Worm (Caenorhabditis elegans) whole organism, L4 larva: ENCODE data around the gene F59B2.15.

ENCODE experiments used
- ZK337.2 ChIP-seq: fragments of 200-800 bp; sonication (Bioruptor generic); IDR thresholded peaks from 2 replicates; pipeline ENCODE4 v1.3.6; 2022; ENCODE audit warnings: missing genetic modification reagents, missing genetic modification characterization, missing compliant biosample characterization
- ama-1 ChIP-seq: fragments of 150-350 bp; optimal IDR thresholded peaks from 2 replicates; lab custom pipeline; 2014; ENCODE audit warnings: inconsistent platforms, mixed read lengths
- fos-1 ChIP-seq: fragments of 150-350 bp; optimal IDR thresholded peaks from 2 replicates; lab custom pipeline; 2014; ENCODE audit warnings: missing biosample characterization, missing genetic modification characterization
- nhr-28 ChIP-seq: fragments of 150-350 bp; optimal IDR thresholded peaks from 2 replicates; lab custom pipeline; 2014; ENCODE audit warnings: missing biosample characterization, missing genetic modification characterization
- unc-39 ChIP-seq: sonication (generic microtip); optimal IDR thresholded peaks from 2 replicates; lab custom pipeline; 2017; ENCODE audit warnings: missing biosample characterization, missing genetic modification characterization
- zag-1 ChIP-seq: fragments of 150-350 bp; optimal IDR thresholded peaks from 2 replicates; lab custom pipeline; 2014; ENCODE audit warnings: missing biosample characterization, missing genetic modification characterization

- TF ChIP-seq ZK337.2 (GFP tag; lab: Robert Waterston, UW) (no peak), fos-1 (tag; lab: Kevin White, UChicago) (no peak), zag-1 (no peak), unc-39 (tag; lab: Kevin White, UChicago) (no peak), nhr-28 (no peak), ama-1 (lab: Kevin White, UChicago) (no peak)
Observed at ce11 chrIII:8998884-8999283, 3.6 kb downstream of the F59B2.15 start.
